Worm (Caenorhabditis elegans) whole organism, midembryonic: ENCODE results near the gene col-43.

Source experiments
- T22C8.4 ChIP-seq: fragments of 200-800 bp; sonication (Bioruptor generic); IDR thresholded peaks from 2 replicates; pipeline ENCODE4 v1.3.6; 2022; ENCODE audit warnings: missing genetic modification characterization, missing compliant biosample characterization
- cog-1 ChIP-seq: sonication (generic microtip); optimal IDR thresholded peaks from 2 replicates; lab custom pipeline; 2016; ENCODE audit warnings: missing genetic modification characterization, missing compliant biosample characterization
- flt-1 ChIP-seq: fragments of 200-800 bp; sonication (Bioruptor generic); IDR thresholded peaks from 2 replicates; pipeline ENCODE4 v1.3.6; 2022; ENCODE audit warnings: missing genetic modification characterization, missing compliant biosample characterization
- klf-2 ChIP-seq: fragments of 200-800 bp; sonication (Bioruptor generic); conservative IDR thresholded peaks from 2 replicates; pipeline ENCODE4 v1.3.6; 2022; ENCODE audit warnings: missing genetic modification reagents, missing genetic modification characterization, missing compliant biosample characterization
- med-1 ChIP-seq: sonication (generic microtip); optimal IDR thresholded peaks from 2 replicates; lab custom pipeline; 2017; ENCODE audit warnings: missing genetic modification characterization, mild to moderate bottlenecking, missing compliant biosample characterization, antibody characterized with exemption, missing genetic modification reagents; ENCODE audit not compliant: insufficient read depth
- ref-1 ChIP-seq: fragments of 200-800 bp; sonication (Bioruptor generic); conservative IDR thresholded peaks from 2 replicates; pipeline ENCODE4 v1.3.6; 2022; ENCODE audit warnings: missing genetic modification reagents, missing genetic modification characterization, missing compliant biosample characterization
- tab-1 ChIP-seq: fragments of 200-800 bp; sonication (Bioruptor generic); IDR thresholded peaks from 2 replicates; pipeline ENCODE4 v1.3.6; 2022; ENCODE audit warnings: missing genetic modification characterization, missing compliant biosample characterization
- ztf-23 ChIP-seq: fragments of 200-800 bp; sonication (Bioruptor generic); IDR thresholded peaks from 2 replicates; pipeline ENCODE4 v1.3.6; 2022; ENCODE audit warnings: missing genetic modification reagents, missing genetic modification characterization, missing compliant biosample characterization
- ztf-29 ChIP-seq: fragments of 200-800 bp; sonication (Bioruptor generic); IDR thresholded peaks from 2 replicates; pipeline ENCODE4 v1.3.6; 2022; ENCODE audit warnings: missing genetic modification reagents, missing genetic modification characterization, missing compliant biosample characterization

Gene col-43

ce11 chrV:8028825-8029489 is 21.8 kb downstream of the col-43 start, which contains the start of gene oma-2:
TSS of gene oma-2 (plus strand) at chrV:8029439.
- TF ChIP-seq ref-1 (GFP tag; lab: Robert Waterston, UW) (no peak), T22C8.4 (no peak), med-1 (GFP tag; lab: Kevin White, UChicago) (no peak), tab-1 (GFP tag; lab: Robert Waterston, UW) (no peak), klf-2 (GFP tag; lab: Robert Waterston, UW) (no peak), ztf-23 (GFP tag; lab: Robert Waterston, UW) (no peak), ztf-29 (GFP tag; lab: Robert Waterston, UW) (no peak), flt-1 (GFP tag; lab: Robert Waterston, UW) (no peak), cog-1 (tag; lab: Kevin White, UChicago) (no peak)

ce11 chrV:8027429-8028142 is 23.1 kb downstream of the col-43 start:
- TF ChIP-seq klf-2 (GFP tag; lab: Robert Waterston, UW), result no peak
- no peak for TF ChIP-seq cog-1 (tag; lab: Kevin White, UChicago)
- TF ChIP-seq T22C8.4, result no peak
- TF ChIP-seq tab-1 (GFP tag; lab: Robert Waterston, UW), result no peak
- TF ChIP-seq flt-1 (GFP tag; lab: Robert Waterston, UW), result no peak
- TF ChIP-seq med-1 (GFP tag; lab: Kevin White, UChicago), result no peak
- TF ChIP-seq ref-1 (GFP tag; lab: Robert Waterston, UW), result no peak
- no peak for TF ChIP-seq ztf-29 (GFP tag; lab: Robert Waterston, UW)
- TF ChIP-seq ztf-23 (GFP tag; lab: Robert Waterston, UW), result no peak

ce11 chrV:8026343-8026742 is 24.4 kb downstream of the col-43 start, which contains the start of gene F43H9.4:
TSS of gene F43H9.4 (plus strand) at chrV:8026708.
- no peak for TF ChIP-seq cog-1 (tag; lab: Kevin White, UChicago)
- no peak for TF ChIP-seq ztf-29 (GFP tag; lab: Robert Waterston, UW)
- no peak for TF ChIP-seq med-1 (GFP tag; lab: Kevin White, UChicago)
- no peak for TF ChIP-seq ztf-23 (GFP tag; lab: Robert Waterston, UW)
- TF ChIP-seq flt-1 (GFP tag; lab: Robert Waterston, UW), result no peak
- TF ChIP-seq klf-2 (GFP tag; lab: Robert Waterston, UW), result no peak
- TF ChIP-seq tab-1 (GFP tag; lab: Robert Waterston, UW), result no peak
- no peak for TF ChIP-seq T22C8.4
- TF ChIP-seq ref-1 (GFP tag; lab: Robert Waterston, UW), result no peak

ce11 chrV:8025259-8025658 is 25.5 kb downstream of the col-43 start:
- TF ChIP-seq ref-1 (GFP tag; lab: Robert Waterston, UW), result no peak

ce11 chrV:8024752-8025151 is 26.0 kb downstream of the col-43 start, which contains the start of gene F43H9.3:
TSS of gene F43H9.3 (minus strand) at chrV:8024940.
- TF ChIP-seq cog-1 (tag; lab: Kevin White, UChicago) (no peak), tab-1 (GFP tag; lab: Robert Waterston, UW) (no peak), T22C8.4 (no peak), ztf-29 (GFP tag; lab: Robert Waterston, UW) (no peak), flt-1 (GFP tag; lab: Robert Waterston, UW) (no peak), med-1 (GFP tag; lab: Kevin White, UChicago) (no peak), ztf-23 (GFP tag; lab: Robert Waterston, UW) (no peak), klf-2 (GFP tag; lab: Robert Waterston, UW) (no peak), ref-1 (GFP tag; lab: Robert Waterston, UW) (no peak)

ce11 chrV:8022040-8022439 is 28.7 kb downstream of the col-43 start, which contains the start of gene ech-3:
TSS of gene ech-3 (plus strand) at chrV:8022217.
- no peak for TF ChIP-seq ref-1 (GFP tag; lab: Robert Waterston, UW)
- no peak for TF ChIP-seq med-1 (GFP tag; lab: Kevin White, UChicago)
- TF ChIP-seq ztf-29 (GFP tag; lab: Robert Waterston, UW), result no peak
- no peak for TF ChIP-seq tab-1 (GFP tag; lab: Robert Waterston, UW)
- no peak for TF ChIP-seq ztf-23 (GFP tag; lab: Robert Waterston, UW)
- TF ChIP-seq flt-1 (GFP tag; lab: Robert Waterston, UW), result no peak
- no peak for TF ChIP-seq T22C8.4
- TF ChIP-seq cog-1 (tag; lab: Kevin White, UChicago), result no peak
- no peak for TF ChIP-seq klf-2 (GFP tag; lab: Robert Waterston, UW)

ce11 chrV:8019783-8020182 is 30.9 kb downstream of the col-43 start:
- no peak for TF ChIP-seq cog-1 (tag; lab: Kevin White, UChicago)
- TF ChIP-seq T22C8.4, result no peak
- no peak for TF ChIP-seq klf-2 (GFP tag; lab: Robert Waterston, UW)
- no peak for TF ChIP-seq flt-1 (GFP tag; lab: Robert Waterston, UW)
- no peak for TF ChIP-seq ztf-29 (GFP tag; lab: Robert Waterston, UW)
- no peak for TF ChIP-seq ref-1 (GFP tag; lab: Robert Waterston, UW)
- TF ChIP-seq ztf-23 (GFP tag; lab: Robert Waterston, UW), result no peak
- no peak for TF ChIP-seq tab-1 (GFP tag; lab: Robert Waterston, UW)
- no peak for TF ChIP-seq med-1 (GFP tag; lab: Kevin White, UChicago)

ce11 chrV:8018919-8019318 is 31.8 kb downstream of the col-43 start:
- TF ChIP-seq klf-2 (GFP tag; lab: Robert Waterston, UW), result no peak
- TF ChIP-seq flt-1 (GFP tag; lab: Robert Waterston, UW), result no peak
- TF ChIP-seq ztf-29 (GFP tag; lab: Robert Waterston, UW), result no peak
- TF ChIP-seq T22C8.4, result no peak
- no peak for TF ChIP-seq ref-1 (GFP tag; lab: Robert Waterston, UW)
- no peak for TF ChIP-seq tab-1 (GFP tag; lab: Robert Waterston, UW)
- TF ChIP-seq ztf-23 (GFP tag; lab: Robert Waterston, UW), result no peak
